Worm (Caenorhabditis elegans): Measurements from ENCODE around the gene T19H5.6.

T19H5.6 gene

DNA sequence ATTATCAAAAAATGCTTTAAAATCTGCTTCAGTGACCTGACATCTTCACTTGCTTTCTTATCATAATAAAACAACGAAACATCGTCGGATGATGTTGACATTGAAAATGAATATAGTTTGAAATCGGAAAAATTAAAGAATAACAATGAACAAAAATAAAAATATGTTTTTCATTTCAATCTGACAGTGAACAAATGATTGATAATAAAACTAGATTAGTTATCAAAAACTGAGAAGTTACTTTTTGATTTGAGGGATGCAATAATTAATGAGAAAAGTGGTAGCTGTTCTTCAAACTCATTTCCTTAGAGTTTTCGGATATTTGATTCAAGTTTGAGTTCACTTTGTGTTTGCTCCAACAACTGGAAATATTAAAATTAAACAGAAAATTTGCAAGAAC, 26.5 kb downstream of the T19H5.6 start, which contains the start of gene chil-15:
TSS of gene chil-15 (minus strand) at position 101 of the 400 bp plus-strand sequence.
- no peak for TF ChIP-seq nhr-25 (tag; optimal IDR thresholded peaks at IDR 0.05; ENCODE audit: borderline replicate concordance, insufficient read depth)
- TF ChIP-seq duxl-1 (tag; optimal IDR thresholded peaks at IDR 0.05; ENCODE audit: poor library complexity) = no peak

DNA sequence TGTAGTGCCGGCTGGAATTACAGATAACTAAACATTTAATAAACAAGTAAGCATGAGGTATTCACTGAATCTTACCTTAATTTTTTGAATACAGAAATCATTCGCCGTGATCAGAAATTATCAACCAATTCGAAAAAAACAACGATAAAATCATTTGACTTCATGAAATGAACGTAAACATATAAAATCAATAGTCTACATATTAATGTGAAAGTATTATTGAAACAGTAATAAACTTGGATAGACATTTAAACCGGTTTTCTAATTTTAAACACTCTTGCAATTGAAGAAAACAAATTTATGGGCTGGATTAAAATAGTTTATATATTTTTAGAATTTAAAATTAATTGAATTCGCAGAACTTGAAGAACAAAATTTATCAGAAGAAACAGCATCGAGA, 28.2 kb downstream of the T19H5.6 start, which contains the start of gene chil-16:
TSS of gene chil-16 (minus strand) at position 101 of the 400 bp plus-strand sequence.
- TF ChIP-seq gei-8 (GFP tag; optimal IDR thresholded peaks at IDR 0.05) = no peak
- no peak for TF ChIP-seq nhr-76 (tag; optimal IDR thresholded peaks at IDR 0.05)
- no peak for TF ChIP-seq nhr-48 (tag; optimal IDR thresholded peaks at IDR 0.05)
- no peak for TF ChIP-seq lim-7 (GFP tag; IDR thresholded peaks at IDR 0.05)
- no peak for TF ChIP-seq arid-1 (GFP tag; conservative IDR thresholded peaks at IDR 0.05)
- no peak for TF ChIP-seq F44E2.7 (GFP tag; IDR thresholded peaks at IDR 0.05)
- no peak for TF ChIP-seq duxl-1 (tag; optimal IDR thresholded peaks at IDR 0.05; ENCODE audit: poor library complexity)
- TF ChIP-seq F10B5.3 (tag; optimal IDR thresholded peaks at IDR 0.05) = no peak
- TF ChIP-seq attf-4 (tag; optimal IDR thresholded peaks at IDR 0.05) = no peak
- TF ChIP-seq lin-39 (tag; optimal IDR thresholded peaks at IDR 0.05) = no peak
- no peak for TF ChIP-seq ces-1 (GFP tag; optimal IDR thresholded peaks at IDR 0.05)

DNA sequence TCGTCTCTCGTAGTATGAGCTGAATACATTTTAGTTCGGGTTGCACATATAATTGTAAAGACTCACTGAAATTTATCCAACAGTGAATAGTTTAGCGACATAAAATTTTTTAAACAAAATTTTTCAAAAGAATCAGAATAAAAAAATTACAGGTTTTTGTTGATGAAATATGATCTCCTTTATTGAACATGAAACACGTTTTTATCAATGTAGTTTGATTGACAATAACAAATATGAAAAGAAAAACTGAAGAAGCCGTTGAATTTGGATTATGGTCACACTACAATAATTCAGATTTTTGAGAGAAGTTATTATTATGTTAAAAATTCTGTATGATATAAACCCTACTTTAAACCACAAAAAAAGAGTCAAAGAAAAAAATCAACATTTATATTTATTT, 30.0 kb downstream of the T19H5.6 start, which contains the start of gene chil-17:
TSS of gene chil-17 (minus strand) at position 101 of the 400 bp plus-strand sequence.
- TF ChIP-seq nhr-11 (tag; optimal IDR thresholded peaks at IDR 0.05) = no peak
- no peak for TF ChIP-seq F37D6.2 (tag; optimal IDR thresholded peaks at IDR 0.05)
- TF ChIP-seq cey-2 (tag; optimal IDR thresholded peaks at IDR 0.05; ENCODE audit: borderline replicate concordance, insufficient read depth) = no peak
- TF ChIP-seq php-3 (GFP tag; IDR thresholded peaks at IDR 0.05) = no peak
- no peak for TF ChIP-seq T20F7.1 (GFP tag; optimal IDR thresholded peaks at IDR 0.05)

DNA sequence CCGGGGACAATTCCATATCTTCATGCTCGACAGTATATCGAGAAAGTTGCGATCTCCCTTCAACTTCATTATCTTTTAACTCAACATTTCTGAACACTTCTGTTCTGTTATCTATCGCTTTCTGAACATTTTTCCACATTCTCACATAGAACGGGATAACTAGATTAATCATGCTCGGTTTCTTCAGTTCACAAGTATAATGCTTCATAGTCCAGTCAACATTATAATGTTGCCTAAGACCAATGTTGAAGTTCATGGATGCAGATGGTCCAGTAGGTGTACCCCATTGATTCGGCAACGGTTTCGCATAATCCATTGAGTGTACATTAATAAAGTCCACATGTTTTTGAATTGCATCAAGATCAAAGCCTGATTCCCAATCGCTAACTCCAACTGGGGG, 31.2 kb downstream of the T19H5.6 start:
- TF ChIP-seq Y105C5A.15 (GFP tag; IDR thresholded peaks at IDR 0.05) (no peak), unc-62 (GFP tag; optimal IDR thresholded peaks at IDR 0.05 in 1 of 2) (peak in 1 of 2 experiments; percentile 91), unc-62 (tag; optimal IDR thresholded peaks at IDR 0.05) (no peak), aha-1 (tag) (peak; percentile 3), gei-8 (GFP tag; optimal IDR thresholded peaks at IDR 0.05) (no peak), madf-5 (GFP tag; IDR thresholded peaks at IDR 0.05) (no peak), ceh-20 (GFP tag; IDR thresholded peaks at IDR 0.05) (no peak)

DNA sequence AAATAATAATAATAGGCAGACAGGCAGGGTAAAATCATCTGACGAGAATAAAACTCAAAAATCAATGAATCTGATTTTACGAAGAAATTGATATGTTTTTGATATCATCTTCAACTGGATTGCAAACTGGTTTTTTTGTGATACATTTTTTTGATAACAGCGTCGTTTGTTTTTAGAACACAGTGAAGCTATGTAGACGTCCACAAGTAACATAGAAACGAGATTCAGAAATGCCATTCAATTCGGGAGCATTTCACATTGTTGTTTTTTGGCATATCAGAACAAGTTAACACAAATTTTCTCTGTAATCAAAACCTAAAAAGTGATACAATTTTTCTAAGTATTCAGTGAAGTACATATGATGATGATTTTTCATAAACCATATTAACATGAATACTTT, 31.8 kb downstream of the T19H5.6 start, which contains the start of gene chil-13:
TSS of gene chil-13 (minus strand) at position 101 of the 400 bp plus-strand sequence.
- TF ChIP-seq nhr-48 (tag; optimal IDR thresholded peaks at IDR 0.05) (no peak), lin-29 (GFP tag; IDR thresholded peaks at IDR 0.05) (no peak), nhr-10 (tag; optimal IDR thresholded peaks at IDR 0.05) (no peak), dmd-6 (GFP tag; IDR thresholded peaks at IDR 0.05) (no peak), zip-2 (tag; optimal IDR thresholded peaks at IDR 0.05) (no peak), saeg-2 (GFP tag; IDR thresholded peaks at IDR 0.05) (no peak), madf-9 (GFP tag; conservative IDR thresholded peaks at IDR 0.05) (no peak), fos-1 (tag; optimal IDR thresholded peaks at IDR 0.05) (no peak), T26A8.4 (GFP tag; IDR thresholded peaks at IDR 0.05) (no peak), snpc-4 (tag; optimal IDR thresholded peaks at IDR 0.05) (no peak), lin-15B (tag; optimal IDR thresholded peaks at IDR 0.05) (no peak), mdt-29 (GFP tag; IDR thresholded peaks at IDR 0.05) (no peak), ces-1 (GFP tag; optimal IDR thresholded peaks at IDR 0.05) (no peak)

Measured in whole organism, L4 larva.